Worm (Caenorhabditis elegans): ENCODE data around the gene Y48B6A.13.

Y48B6A.13 gene

ce11 chrII:14250147-14250965, 24.3 kb upstream of the Y48B6A.13 start, which contains the start of gene hmg-1.1:
TSS of gene hmg-1.1 (plus strand) at chrII:14250695.
- TF ChIP-seq snpc-1.3 (tag; optimal IDR thresholded peaks at IDR 0.05; ENCODE audit: insufficient read depth) (no peak), akir-1 (GFP tag; optimal IDR thresholded peaks at IDR 0.05) (peak; percentile 35), snpc-4 (GFP tag; optimal IDR thresholded peaks at IDR 0.05) (no peak), snpc-4 (tag; optimal IDR thresholded peaks at IDR 0.05) (peak; percentile 17 to 70 (median 52)), Y53G8AR.9 (GFP tag; conservative IDR thresholded peaks at IDR 0.05) (no peak; the same call in 1 of the 2 replicates), somi-1 (GFP tag; optimal IDR thresholded peaks at IDR 0.05) (peak; percentile 29), mes-4 (tag; optimal IDR thresholded peaks at IDR 0.05) (no peak), zfh-2 (GFP tag; conservative IDR thresholded peaks at IDR 0.05) (peak; percentile 87), hrde-1 (tag; optimal IDR thresholded peaks at IDR 0.05; ENCODE audit: borderline replicate concordance) (no peak), mel-28 (tag; optimal IDR thresholded peaks at IDR 0.05; ENCODE audit: borderline replicate concordance) (no peak), nhr-90 (tag; optimal IDR thresholded peaks at IDR 0.05) (peak; percentile 52), ztf-18 (tag; optimal IDR thresholded peaks at IDR 0.05) (peak; percentile 82), sptf-2 (GFP tag; optimal IDR thresholded peaks at IDR 0.05) (no peak), madf-8 (GFP tag; conservative IDR thresholded peaks at IDR 0.05) (no peak), aptf-3 (GFP tag; IDR thresholded peaks at IDR 0.05) (no peak), egl-18 (GFP tag; IDR thresholded peaks at IDR 0.05) (no peak), C17E4.6 (GFP tag; IDR thresholded peaks at IDR 0.05) (peak; percentile 13; the same call in 1 of the 2 replicates), Y53F4B.3 (GFP tag; IDR thresholded peaks at IDR 0.05) (no peak), hmg-1.2 (GFP tag; IDR thresholded peaks at IDR 0.05) (peak; percentile 57; the same call in 1 of the 2 replicates), lag-1 (GFP tag; IDR thresholded peaks at IDR 0.05) (0 out of 2 replicates have a peak, but pooled peaks have one; percentile 36), attf-6 (GFP tag; IDR thresholded peaks at IDR 0.05) (no peak), egrh-3 (GFP tag; IDR thresholded peaks at IDR 0.05) (peak; percentile 22; the same call in 1 of the 2 replicates), Y67H2A.10 (GFP tag; conservative IDR thresholded peaks at IDR 0.05) (no peak), xnd-1 (tag; optimal IDR thresholded peaks at IDR 0.05) (no peak), F39B2.1 (GFP tag; IDR thresholded peaks at IDR 0.05) (no peak), bed-1 (GFP tag; IDR thresholded peaks at IDR 0.05) (no peak), cebp-2 (GFP tag; IDR thresholded peaks at IDR 0.05) (peak; percentile 83; the same call in 1 of the 2 replicates), sdz-38 (tag; optimal IDR thresholded peaks at IDR 0.05) (no peak), F10E7.11 (tag; optimal IDR thresholded peaks at IDR 0.05) (no peak), sea-2 (GFP tag; IDR thresholded peaks at IDR 0.05) (no peak), nfya-2 (GFP tag; IDR thresholded peaks at IDR 0.05) (no peak), fkh-3 (tag; optimal IDR thresholded peaks at IDR 0.05) (no peak), dpl-1 (GFP tag; optimal IDR thresholded peaks at IDR 0.05) (no peak), K12H6.12 (tag; optimal IDR thresholded peaks at IDR 0.05) (peak; percentile 86), repo-1 (tag; optimal IDR thresholded peaks at IDR 0.05) (peak; percentile 17), atf-7 (tag; optimal IDR thresholded peaks at IDR 0.05) (peak; percentile 63), ztf-25 (GFP tag; IDR thresholded peaks at IDR 0.05) (no peak), ama-1 (optimal IDR thresholded peaks at IDR 0.05) (no peak), ama-1 (GFP tag; optimal IDR thresholded peaks at IDR 0.05) (no peak), ets-4 (GFP tag; optimal IDR thresholded peaks at IDR 0.05) (peak; percentile 75), lsy-27 (tag; optimal IDR thresholded peaks at IDR 0.05; ENCODE audit: borderline replicate concordance, insufficient read depth) (no peak), D2030.7 (GFP tag; IDR thresholded peaks at IDR 0.05) (no peak), lin-26 (GFP tag; IDR thresholded peaks at IDR 0.05) (peak; percentile 56; the same call in 1 of the 2 replicates), attf-5 (GFP tag; optimal IDR thresholded peaks at IDR 0.05) (peak; percentile 81), hlh-12 (tag; optimal IDR thresholded peaks at IDR 0.05) (no peak), hmg-20 (GFP tag; IDR thresholded peaks at IDR 0.05) (no peak), zim-3 (tag; optimal IDR thresholded peaks at IDR 0.05) (peak; percentile 29), T07F8.4 (tag; optimal IDR thresholded peaks at IDR 0.05) (no peak)
